Fruit fly (Drosophila melanogaster): Measurements from ENCODE around the gene Glyp.

Gene Glyp

dm6 chr2L:2147208-2147607 is 16.6 kb downstream of the Glyp start, which contains the start of the genes CG11723 and Tbcd (continued):
- peak; percentile 92 for TF ChIP-seq CG1621 (tag; optimal IDR thresholded peaks at IDR 0.05)
- no peak for TF ChIP-seq spab (GFP tag; optimal IDR thresholded peaks at IDR 0.05)
- no peak for TF ChIP-seq pdm3 (GFP tag; optimal IDR thresholded peaks at IDR 0.05)
- peak; percentile 91 for TF ChIP-seq CG8632 (GFP tag; optimal IDR thresholded peaks at IDR 0.05)
- TF ChIP-seq CG6163 (GFP tag; IDR thresholded peaks at IDR 0.05), result peak; percentile 98
- TF ChIP-seq Eip75B (GFP tag; optimal IDR thresholded peaks at IDR 0.05), result no peak
- TF ChIP-seq salr (GFP tag; optimal IDR thresholded peaks at IDR 0.05), result peak in 1 of 2 experiments; percentile 85
- TF ChIP-seq Ets21C (GFP tag; optimal IDR thresholded peaks at IDR 0.05), result no peak
- no peak for TF ChIP-seq fd85E (GFP tag; optimal IDR thresholded peaks at IDR 0.05)
- peak; percentile 94 for TF ChIP-seq cyc (GFP tag; optimal IDR thresholded peaks at IDR 0.05)
- no peak for TF ChIP-seq CG4318 (GFP tag; optimal IDR thresholded peaks at IDR 0.05)
- TF ChIP-seq CG3032 (tag; optimal IDR thresholded peaks at IDR 0.05), result peak; percentile 92
- peak; percentile 91 for TF ChIP-seq acj6 (GFP tag; optimal IDR thresholded peaks at IDR 0.05)
- TF ChIP-seq fd59A (GFP tag; optimal IDR thresholded peaks at IDR 0.05), result peak; percentile 86
- TF ChIP-seq CG11762 (GFP tag; optimal IDR thresholded peaks at IDR 0.05; ENCODE audit: insufficient read depth), result peak; percentile 86

dm6 chr2L:2151544-2152290 is 21.1 kb downstream of the Glyp start, which contains the start of gene AIF:
TSS of gene AIF (plus strand) at chr2L:2151754.
- TF ChIP-seq pdm3 (GFP tag; optimal IDR thresholded peaks at IDR 0.05), result no peak
- TF ChIP-seq CG1621 (tag; optimal IDR thresholded peaks at IDR 0.05), result peak; percentile 100
- peak; percentile 29 for TF ChIP-seq esn (GFP tag; optimal IDR thresholded peaks at IDR 0.05)

- TF ChIP-seq Hr4 (GFP tag; optimal IDR thresholded peaks at IDR 0.05), result no peak
- TF ChIP-seq CG9139 (GFP tag; optimal IDR thresholded peaks at IDR 0.05), result no peak
- no peak for TF ChIP-seq CG8319 (GFP tag; optimal IDR thresholded peaks at IDR 0.05)
- no peak for TF ChIP-seq fkh (GFP tag; optimal IDR thresholded peaks at IDR 0.05)
- no peak for TF ChIP-seq CG34406 (GFP tag; optimal IDR thresholded peaks at IDR 0.05)
- TF ChIP-seq Sox14 (GFP tag; optimal IDR thresholded peaks at IDR 0.05), result no peak
- no peak for TF ChIP-seq Gug (GFP tag; IDR thresholded peaks at IDR 0.05)
- no peak for TF ChIP-seq topi (GFP tag; optimal IDR thresholded peaks at IDR 0.05)
- no peak for TF ChIP-seq net (GFP tag; optimal IDR thresholded peaks at IDR 0.05)
- no peak for TF ChIP-seq CG15336 (GFP tag; IDR thresholded peaks at IDR 0.05)
- no peak for TF ChIP-seq CG6276 (GFP tag; optimal IDR thresholded peaks at IDR 0.05)
Measured at dm6 chr2L:2155453-2155852, 24.8 kb downstream of the Glyp start, which contains the start of gene CG15382. TSS of gene CG15382 (plus strand) at chr2L:2155753.

dm6 chr2L:2161244-2162243 is 30.9 kb downstream of the Glyp start:
- TF ChIP-seq CG8632 (GFP tag; optimal IDR thresholded peaks at IDR 0.05), result peak; percentile 53
- peak; percentile 68 for TF ChIP-seq CG4318 (GFP tag; optimal IDR thresholded peaks at IDR 0.05)
- peak; percentile 93 for TF ChIP-seq Eip78C (GFP tag)
- TF ChIP-seq Sox15 (GFP tag; optimal IDR thresholded peaks at IDR 0.05), result peak; percentile 49
- no peak for TF ChIP-seq CG8119 (GFP tag; IDR thresholded peaks at IDR 0.05)
- no peak for TF ChIP-seq Blimp-1 (GFP tag; optimal IDR thresholded peaks at IDR 0.05)
- peak; percentile 63; the same call in 2 of the 3 replicates for TF ChIP-seq CG6163 (GFP tag; IDR thresholded peaks at IDR 0.05)
- peak; percentile 72 for TF ChIP-seq pdm3 (GFP tag; optimal IDR thresholded peaks at IDR 0.05)
- peak; percentile 48 for TF ChIP-seq CG1621 (tag; optimal IDR thresholded peaks at IDR 0.05)
- peak; percentile 48 for TF ChIP-seq Smox (GFP tag; optimal IDR thresholded peaks at IDR 0.05)
- peak; percentile 27 for TF ChIP-seq CG6808 (GFP tag; optimal IDR thresholded peaks at IDR 0.05)
- peak; percentile 53 for TF ChIP-seq net (GFP tag; optimal IDR thresholded peaks at IDR 0.05)
- TF ChIP-seq CG11762 (GFP tag; optimal IDR thresholded peaks at IDR 0.05; ENCODE audit: insufficient read depth), result peak; percentile 34
- no peak for TF ChIP-seq Hr38 (GFP tag; optimal IDR thresholded peaks at IDR 0.05)
- peak; percentile 84 for TF ChIP-seq esn (GFP tag; optimal IDR thresholded peaks at IDR 0.05)
- peak; percentile 6 for TF ChIP-seq Sox102F (GFP tag; optimal IDR thresholded peaks at IDR 0.05)
- peak; percentile 57 for TF ChIP-seq CG11902 (GFP tag; optimal IDR thresholded peaks at IDR 0.05)
- TF ChIP-seq fd85E (GFP tag; optimal IDR thresholded peaks at IDR 0.05), result no peak
- TF ChIP-seq ss (GFP tag; optimal IDR thresholded peaks at IDR 0.05), result peak; percentile 3 to 50
- peak; percentile 63 for TF ChIP-seq acj6 (GFP tag; optimal IDR thresholded peaks at IDR 0.05)
- TF ChIP-seq CG34406 (GFP tag; optimal IDR thresholded peaks at IDR 0.05), result peak; percentile 46
- peak; percentile 8; the same call in 1 of the 2 replicates for TF ChIP-seq CG15336 (GFP tag; IDR thresholded peaks at IDR 0.05)
- peak; percentile 86 for TF ChIP-seq CG32006 (GFP tag; optimal IDR thresholded peaks at IDR 0.05)
- peak; percentile 77 for TF ChIP-seq Sox14 (GFP tag; optimal IDR thresholded peaks at IDR 0.05)
- peak; percentile 57; the same call in 2 of the 3 replicates for TF ChIP-seq eg (GFP tag; IDR thresholded peaks at IDR 0.05)
- TF ChIP-seq Lpt (GFP tag; optimal IDR thresholded peaks at IDR 0.05), result no peak
